Fruit fly (Drosophila melanogaster): ENCODE results near the gene Sox21b.

Gene Sox21b

DNA sequence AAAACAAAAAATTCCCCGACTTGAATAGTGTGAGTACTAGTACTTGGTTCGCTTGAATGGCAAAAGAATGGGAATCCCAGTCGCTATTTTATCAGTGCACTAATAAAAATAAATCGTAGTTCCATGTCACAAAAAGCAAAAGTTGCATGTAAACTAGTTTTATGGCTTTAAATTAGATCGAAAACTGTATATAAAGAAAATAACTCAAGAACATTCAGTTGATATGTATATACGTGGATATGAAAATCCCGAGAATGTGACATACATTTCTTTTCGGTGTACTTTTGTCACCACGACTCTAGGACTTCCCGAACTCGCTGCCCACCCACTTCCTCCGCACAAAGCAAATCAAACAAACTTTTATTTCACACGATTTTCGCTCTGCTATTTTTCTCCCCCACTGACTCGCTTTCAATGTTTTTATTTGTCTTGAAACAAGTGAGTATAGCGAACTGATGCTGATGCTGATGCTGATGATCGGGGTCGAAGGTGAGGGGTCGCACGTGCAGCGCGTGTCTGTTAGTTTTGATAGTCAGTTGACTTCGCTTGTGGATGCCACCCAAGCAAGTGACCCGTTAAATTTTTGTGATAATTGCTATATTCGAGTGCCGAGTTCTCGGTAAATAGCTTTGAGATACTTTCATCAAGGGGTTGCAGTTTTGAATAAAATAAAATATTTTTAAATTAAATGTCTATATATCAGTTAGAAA lies 29.5 kb downstream of the Sox21b start (continued):
- peak in 1 of 3 experiments; percentile 51 for TF ChIP-seq lola (GFP tag; optimal IDR thresholded peaks at IDR 0.05)
- TF ChIP-seq luna (GFP tag; optimal IDR thresholded peaks at IDR 0.05) = no peak
- TF ChIP-seq Ssrp (tag; optimal IDR thresholded peaks at IDR 0.05) = peak; percentile 21
- no peak for TF ChIP-seq HLH3B (GFP tag; IDR thresholded peaks at IDR 0.05)
- TF ChIP-seq CG4424 (GFP tag; optimal IDR thresholded peaks at IDR 0.05) = no peak
- TF ChIP-seq trh (GFP tag; optimal IDR thresholded peaks at IDR 0.05) = no peak
- TF ChIP-seq Dad (GFP tag; optimal IDR thresholded peaks at IDR 0.05) = no peak
- TF ChIP-seq CG8924 (tag; optimal IDR thresholded peaks at IDR 0.05) = no peak
- no peak for TF ChIP-seq Dfd (GFP tag; optimal IDR thresholded peaks at IDR 0.05)
- TF ChIP-seq CG17186 (GFP tag; optimal IDR thresholded peaks at IDR 0.05) = no peak
- no peak for TF ChIP-seq CG10462 (GFP tag; optimal IDR thresholded peaks at IDR 0.05)
- TF ChIP-seq CG11456 (GFP tag; IDR thresholded peaks at IDR 0.05) = no peak
- TF ChIP-seq dan (GFP tag; IDR thresholded peaks at IDR 0.05) = no peak
- TF ChIP-seq CG2199 (GFP tag; IDR thresholded peaks at IDR 0.05) = no peak
- TF ChIP-seq kay (GFP tag; optimal IDR thresholded peaks at IDR 0.05) = no peak
- TF ChIP-seq CrebB (tag; optimal IDR thresholded peaks at IDR 0.05) = no peak
- no peak for TF ChIP-seq hb (GFP tag; IDR thresholded peaks at IDR 0.05; ENCODE audit: partially characterized antibody)
- TF ChIP-seq prd (optimal IDR thresholded peaks at IDR 0.05) = no peak
- TF ChIP-seq prd (GFP tag; IDR thresholded peaks at IDR 0.05) = peak; percentile 30; the same call in 1 of the 3 replicates
- no peak for TF ChIP-seq Adf1 (GFP tag; IDR thresholded peaks at IDR 0.05)
- peak; percentile 6 for TF ChIP-seq CG30403 (GFP tag; optimal IDR thresholded peaks at IDR 0.05)
- peak; percentile 22; the same call in 1 of the 2 replicates for TF ChIP-seq Xrp1 (GFP tag; IDR thresholded peaks at IDR 0.05)
- TF ChIP-seq chif (GFP tag; optimal IDR thresholded peaks at IDR 0.05) = peak in 1 of 2 experiments; percentile 33
- no peak for TF ChIP-seq CG18476 (GFP tag; optimal IDR thresholded peaks at IDR 0.05)
- TF ChIP-seq Rx (GFP tag; IDR thresholded peaks at IDR 0.05) = no peak
- TF ChIP-seq al (GFP tag; IDR thresholded peaks at IDR 0.05) = no peak
- no peak for TF ChIP-seq CG17912 (GFP tag; optimal IDR thresholded peaks at IDR 0.05)
- no peak; the same call in 1 of the 2 replicates for TF ChIP-seq CG10366 (GFP tag; IDR thresholded peaks at IDR 0.05)
- TF ChIP-seq Stat92E (GFP tag; optimal IDR thresholded peaks at IDR 0.05) = no peak
- TF ChIP-seq Nf-YA (GFP tag; IDR thresholded peaks at IDR 0.05) = no peak
- TF ChIP-seq Oli (tag; optimal IDR thresholded peaks at IDR 0.05) = peak; percentile 30
- TF ChIP-seq Dll (GFP tag; IDR thresholded peaks at IDR 0.05; ENCODE audit: partially characterized antibody) = no peak
- TF ChIP-seq sima (GFP tag; optimal IDR thresholded peaks at IDR 0.05) = no peak
- peak; percentile 5 for TF ChIP-seq gsb-n (tag; optimal IDR thresholded peaks at IDR 0.05)
- TF ChIP-seq insv (GFP tag; optimal IDR thresholded peaks at IDR 0.05) = no peak
- TF ChIP-seq danr (GFP tag; IDR thresholded peaks at IDR 0.05) = no peak
- no peak for TF ChIP-seq HLH4C (GFP tag; IDR thresholded peaks at IDR 0.05; ENCODE audit: partially characterized antibody)
- TF ChIP-seq Antp (GFP tag; optimal IDR thresholded peaks at IDR 0.05) = no peak
- TF ChIP-seq E2f1 (GFP tag; IDR thresholded peaks at IDR 0.05) = no peak
- no peak for TF ChIP-seq CG8478 (optimal IDR thresholded peaks at IDR 0.05)
- TF ChIP-seq gem (tag; optimal IDR thresholded peaks at IDR 0.05) = peak; percentile 55
- no peak for TF ChIP-seq Sin3A (optimal IDR thresholded peaks at IDR 0.05)
- no peak for TF ChIP-seq pita (GFP tag; optimal IDR thresholded peaks at IDR 0.05)
- no peak for TF ChIP-seq CG16813 (GFP tag; IDR thresholded peaks at IDR 0.05; ENCODE audit: partially characterized antibody)
- TF ChIP-seq CG7839 (tag; optimal IDR thresholded peaks at IDR 0.05) = no peak
- no peak for TF ChIP-seq Poxn (GFP tag; IDR thresholded peaks at IDR 0.05)
- TF ChIP-seq Ravus (GFP tag; IDR thresholded peaks at IDR 0.05) = no peak
- TF ChIP-seq Sox100B (GFP tag; optimal IDR thresholded peaks at IDR 0.05) = no peak
- no peak for TF ChIP-seq z (GFP tag; IDR thresholded peaks at IDR 0.05)
- no peak for TF ChIP-seq h (optimal IDR thresholded peaks at IDR 0.05)
- TF ChIP-seq wor (GFP tag; IDR thresholded peaks at IDR 0.05) = peak; percentile 20; the same call in 1 of the 2 replicates
- no peak for TF ChIP-seq Max (GFP tag; optimal IDR thresholded peaks at IDR 0.05)
